Worm (Caenorhabditis elegans) whole organism, L1 larva: ENCODE data around the gene C07A4.3.

ENCODE experiments used
- lin-35 ChIP-seq, 2 experiments: fragments of 150-350 bp; optimal IDR thresholded peaks; 2 replicates each; lab custom pipeline; 2014; ENCODE audit warnings: missing biosample characterization in 2 of 2, missing genetic modification characterization in 2 of 2, missing genetic modification reagents in 2 of 2
- nhr-11 ChIP-seq: fragments of 150-350 bp; optimal IDR thresholded peaks from 2 replicates; lab custom pipeline; 2014; ENCODE audit warnings: missing biosample characterization, missing genetic modification characterization
- nhr-237 ChIP-seq: fragments of 150-350 bp; optimal IDR thresholded peaks from 2 replicates; lab custom pipeline; 2014; ENCODE audit warnings: missing biosample characterization, missing genetic modification characterization
- nhr-77 ChIP-seq: fragments of 150-350 bp; optimal IDR thresholded peaks from 2 replicates; lab custom pipeline; 2014; ENCODE audit warnings: missing biosample characterization, missing genetic modification characterization

ce11 chrX:10206008-10206407 lies 31.2 kb downstream of the C07A4.3 start:
- TF ChIP-seq nhr-11 (tag; lab: Kevin White, UChicago) (no peak), nhr-77 (no peak), lin-35 (GFP tag; optimal IDR thresholded peaks at IDR 0.05; lab: Kevin White, UChicago) (no peak), nhr-237 (tag; lab: Kevin White, UChicago) (no peak)
